Worm (Caenorhabditis elegans) whole organism, L2 larva: Measurements from ENCODE around the gene C33D9.3.
A peak's percentile ranks its signal among the peaks of the same experiment; 100 is the strongest.

Experiments
- ama-1 ChIP-seq: fragments of 150-350 bp; optimal IDR thresholded peaks from 2 replicates; lab custom pipeline; 2018; ENCODE audit warnings: inconsistent platforms
- blmp-1 ChIP-seq: sonication (generic microtip); optimal IDR thresholded peaks from 2 replicates; lab custom pipeline; 2017; ENCODE audit warnings: missing genetic modification characterization, mild to moderate bottlenecking, missing compliant biosample characterization, antibody characterized with exemption, moderate library complexity; ENCODE audit not compliant: insufficient read depth
- ceh-16 ChIP-seq: fragments of 150-350 bp; optimal IDR thresholded peaks from 2 replicates; lab custom pipeline; 2014; ENCODE audit warnings: missing biosample characterization, missing genetic modification characterization
- egl-27 ChIP-seq: sonication (generic microtip); optimal IDR thresholded peaks from 3 replicates; lab custom pipeline; 2017; ENCODE audit warnings: missing biosample characterization, missing genetic modification reagents, missing genetic modification characterization
- fos-1 ChIP-seq: fragments of 150-350 bp; optimal IDR thresholded peaks from 2 replicates; lab custom pipeline; 2014; ENCODE audit warnings: missing biosample characterization, missing genetic modification characterization
- nhr-11 ChIP-seq: fragments of 150-350 bp; optimal IDR thresholded peaks from 2 replicates; lab custom pipeline; 2014; ENCODE audit warnings: missing biosample characterization, missing genetic modification characterization
- nhr-237 ChIP-seq: fragments of 150-350 bp; optimal IDR thresholded peaks from 2 replicates; lab custom pipeline; 2014; ENCODE audit warnings: missing biosample characterization, missing genetic modification characterization
- nhr-25 ChIP-seq: fragments of 150-350 bp; sonication (generic microtip); optimal IDR thresholded peaks from 3 replicates; lab custom pipeline; 2014; ENCODE audit warnings: missing biosample characterization, missing genetic modification characterization
- nhr-77 ChIP-seq: fragments of 150-350 bp; optimal IDR thresholded peaks from 2 replicates; lab custom pipeline; 2014; ENCODE audit warnings: missing biosample characterization, missing genetic modification characterization
- snpc-4 ChIP-seq: fragments of 150-350 bp; optimal IDR thresholded peaks from 2 replicates; lab custom pipeline; 2014; ENCODE audit warnings: missing biosample characterization, missing genetic modification characterization
- unc-39 ChIP-seq: fragments of 150-350 bp; optimal IDR thresholded peaks from 2 replicates; lab custom pipeline; 2014; ENCODE audit warnings: missing biosample characterization, missing genetic modification characterization
- ztf-11 ChIP-seq: sonication (generic microtip); optimal IDR thresholded peaks from 2 replicates; lab custom pipeline; 2017; ENCODE audit warnings: missing biosample characterization, missing genetic modification characterization

- TF ChIP-seq unc-39 (tag; lab: Kevin White, UChicago) = no peak
- no peak for TF ChIP-seq ama-1 (lab: Kevin White, UChicago)
- no peak for TF ChIP-seq snpc-4 (tag; lab: Kevin White, UChicago)
- no peak for TF ChIP-seq ceh-16
- TF ChIP-seq nhr-77 = no peak
- no peak for TF ChIP-seq blmp-1 (tag; lab: Kevin White, UChicago)
- TF ChIP-seq egl-27 = no peak
- no peak for TF ChIP-seq nhr-25 (tag; lab: Kevin White, UChicago)
- TF ChIP-seq nhr-11 (tag; lab: Kevin White, UChicago) = no peak
- peak; percentile 9 for TF ChIP-seq fos-1 (tag; lab: Kevin White, UChicago)
- no peak for TF ChIP-seq nhr-237 (tag; lab: Kevin White, UChicago)
- TF ChIP-seq ztf-11 (tag; lab: Kevin White, UChicago) = no peak
Observed at ce11 chrIV:8796246-8796645, 3.5 kb upstream of the C33D9.3 start.
